Worm (Caenorhabditis elegans): ENCODE results near the gene C30B5.2.

- TF ChIP-seq tbx-37 (GFP tag; conservative IDR thresholded peaks at IDR 0.05) (no peak), ceh-13 (GFP tag; optimal IDR thresholded peaks at IDR 0.05) (no peak), B0310.2 (tag; optimal IDR thresholded peaks at IDR 0.05) (no peak), ets-7 (tag; optimal IDR thresholded peaks at IDR 0.05) (no peak), flt-1 (GFP tag; IDR thresholded peaks at IDR 0.05) (no peak), ama-1 (optimal IDR thresholded peaks at IDR 0.05) (no peak), ceh-36 (tag; optimal IDR thresholded peaks at IDR 0.05) (no peak), aly-1 (tag; optimal IDR thresholded peaks at IDR 0.05) (no peak), hmg-4 (GFP tag; optimal IDR thresholded peaks at IDR 0.05) (no peak), scrt-1 (GFP tag; IDR thresholded peaks at IDR 0.05) (no peak), F13C5.2 (tag; optimal IDR thresholded peaks at IDR 0.05) (no peak), tbx-11 (GFP tag; IDR thresholded peaks at IDR 0.05) (no peak), sea-1 (GFP tag; conservative IDR thresholded peaks at IDR 0.05) (no peak), hnd-1 (tag; optimal IDR thresholded peaks at IDR 0.05) (no peak)
Measured at ce11 chrII:6196875-6197274, at the start of gene C30B5.2, which contains the start of gene rbmx-2.

Data from whole organism, early embryonic.